Worm (Caenorhabditis elegans): ENCODE results near the gene pola-1.

DNA sequence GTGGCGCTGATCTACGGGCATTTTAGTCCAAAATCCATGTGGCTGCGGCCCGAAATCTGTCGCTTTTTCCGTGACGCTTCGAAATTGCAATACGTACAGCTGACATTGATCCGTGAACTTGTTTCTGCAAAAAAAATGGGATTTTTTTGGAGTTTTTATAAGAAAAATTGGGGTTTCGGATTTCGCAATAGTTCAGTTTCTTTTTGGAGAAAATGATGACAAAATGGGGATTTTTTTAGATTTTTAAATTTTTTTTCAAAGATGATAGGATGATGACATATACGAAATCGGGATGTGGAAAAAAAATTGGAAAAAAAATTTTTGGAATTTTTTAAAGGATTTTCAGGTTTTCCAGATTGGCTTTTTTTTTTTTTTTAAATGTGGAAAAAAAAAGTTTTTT, 41.0 kb upstream of the pola-1 start:
- TF ChIP-seq F37D6.2 (tag; optimal IDR thresholded peaks at IDR 0.05) (no peak), D1046.2 (GFP tag; IDR thresholded peaks at IDR 0.05) (no peak), ceh-28 (tag; optimal IDR thresholded peaks at IDR 0.05) (no peak), snpc-4 (tag; optimal IDR thresholded peaks at IDR 0.05) (no peak), mxl-2 (GFP tag; conservative IDR thresholded peaks at IDR 0.05) (no peak), nhr-77 (tag; optimal IDR thresholded peaks at IDR 0.05) (no peak), egl-27 (tag; optimal IDR thresholded peaks at IDR 0.05) (no peak), nhr-28 (tag; optimal IDR thresholded peaks at IDR 0.05) (no peak), dmd-9 (GFP tag; IDR thresholded peaks at IDR 0.05) (no peak), arid-1 (GFP tag; conservative IDR thresholded peaks at IDR 0.05) (no peak), nhr-42 (GFP tag; IDR thresholded peaks at IDR 0.05) (no peak), dmd-8 (GFP tag; IDR thresholded peaks at IDR 0.05) (no peak), daf-8 (GFP tag; IDR thresholded peaks at IDR 0.05) (no peak), unc-62 (GFP tag; optimal IDR thresholded peaks at IDR 0.05 in 1 of 2) (no peak), unc-62 (tag; optimal IDR thresholded peaks at IDR 0.05) (no peak)

Data from whole organism, L4 larva.